Worm (Caenorhabditis elegans) whole organism, mixed stage, embryonic: ENCODE data around the gene smex-1.
A peak's percentile ranks its signal among the peaks of the same experiment; 100 is the strongest.

Experiments used
- M03D4.4 ChIP-seq: sonication (generic microtip); optimal IDR thresholded peaks from 2 replicates; lab custom pipeline; 2017; ENCODE audit warnings: mild to moderate bottlenecking, missing genetic modification characterization, missing compliant biosample characterization
- bed-3 ChIP-seq: fragments of 200-800 bp; sonication (Bioruptor generic); optimal IDR thresholded peaks from 3 replicates; lab custom pipeline; 2018; ENCODE audit warnings: mild to moderate bottlenecking, missing genetic modification characterization, moderate library complexity, missing compliant biosample characterization
- blmp-1 ChIP-seq: fragments of 150-350 bp; optimal IDR thresholded peaks from 2 replicates; lab custom pipeline; 2014; ENCODE audit warnings: missing biosample characterization, missing genetic modification characterization
- ceh-39 ChIP-seq: fragments of 150-350 bp; optimal IDR thresholded peaks from 2 replicates; lab custom pipeline; 2014; ENCODE audit warnings: missing biosample characterization, missing genetic modification characterization
- ceh-43 ChIP-seq: fragments of 200-800 bp; sonication (Bioruptor generic); optimal IDR thresholded peaks from 2 replicates; lab custom pipeline; 2018; ENCODE audit warnings: mild to moderate bottlenecking, missing genetic modification characterization, moderate library complexity, missing compliant biosample characterization
- ceh-83 ChIP-seq: fragments of 200-800 bp; sonication (Bioruptor generic); optimal IDR thresholded peaks from 2 replicates; lab custom pipeline; 2018; ENCODE audit warnings: mild to moderate bottlenecking, missing genetic modification characterization, missing compliant biosample characterization
- ces-1 ChIP-seq: fragments of 150-350 bp; optimal IDR thresholded peaks from 2 replicates; lab custom pipeline; 2014; ENCODE audit warnings: missing biosample characterization, missing genetic modification reagents, missing genetic modification characterization
- cnd-1 ChIP-seq: fragments of 200-800 bp; sonication (Bioruptor generic); optimal IDR thresholded peaks from 2 replicates; lab custom pipeline; 2018; ENCODE audit warnings: mild to moderate bottlenecking, missing genetic modification characterization, missing compliant biosample characterization
- drap-1 ChIP-seq: fragments of 200-800 bp; sonication (Bioruptor generic); optimal IDR thresholded peaks from 3 replicates; lab custom pipeline; 2018; ENCODE audit warnings: mild to moderate bottlenecking, missing genetic modification characterization, missing compliant biosample characterization
- flh-1 ChIP-seq: fragments of 200-800 bp; sonication (Bioruptor generic); optimal IDR thresholded peaks from 2 replicates; lab custom pipeline; 2018; ENCODE audit warnings: mild to moderate bottlenecking, missing genetic modification characterization, moderate library complexity, missing compliant biosample characterization
- ham-2 ChIP-seq: fragments of 200-800 bp; sonication (Bioruptor generic); optimal IDR thresholded peaks from 2 replicates; lab custom pipeline; 2018; ENCODE audit warnings: mild to moderate bottlenecking, missing genetic modification characterization, missing compliant biosample characterization
- hlh-1 ChIP-seq: fragments of 150-350 bp; optimal IDR thresholded peaks from 2 replicates; lab custom pipeline; 2014; ENCODE audit warnings: missing biosample characterization, missing genetic modification reagents, missing genetic modification characterization
- lin-13 ChIP-seq: fragments of 150-350 bp; optimal IDR thresholded peaks from 2 replicates; lab custom pipeline; 2014; ENCODE audit warnings: missing biosample characterization, missing genetic modification characterization
- lin-32 ChIP-seq: fragments of 200-800 bp; sonication (Bioruptor generic); optimal IDR thresholded peaks from 2 replicates; lab custom pipeline; 2018; ENCODE audit warnings: mild to moderate bottlenecking, missing genetic modification characterization, missing compliant biosample characterization
- lsy-2 ChIP-seq: fragments of 150-350 bp; optimal IDR thresholded peaks from 2 replicates; lab custom pipeline; 2014; ENCODE audit warnings: missing biosample characterization, missing genetic modification characterization
- mab-5 ChIP-seq: fragments of 150-350 bp; optimal IDR thresholded peaks from 2 replicates; lab custom pipeline; 2014; ENCODE audit warnings: missing biosample characterization, missing genetic modification characterization
- mep-1 ChIP-seq: fragments of 150-350 bp; optimal IDR thresholded peaks from 2 replicates; lab custom pipeline; 2017; ENCODE audit warnings: missing biosample characterization, missing genetic modification reagents, missing genetic modification characterization, inconsistent platforms
- nhr-12 ChIP-seq: fragments of 150-350 bp; optimal IDR thresholded peaks from 2 replicates; lab custom pipeline; 2014; ENCODE audit warnings: missing biosample characterization, missing genetic modification characterization
- nhr-2 ChIP-seq: fragments of 150-350 bp; optimal IDR thresholded peaks from 2 replicates; lab custom pipeline; 2014; ENCODE audit warnings: missing biosample characterization, missing genetic modification characterization
- nhr-28 ChIP-seq: fragments of 150-350 bp; optimal IDR thresholded peaks from 2 replicates; lab custom pipeline; 2014; ENCODE audit warnings: missing biosample characterization, missing genetic modification characterization
- pha-4 ChIP-seq: fragments of 150-350 bp; optimal IDR thresholded peaks from 2 replicates; lab custom pipeline; 2018; ENCODE audit warnings: missing biosample characterization, missing genetic modification reagents, missing genetic modification characterization
- sem-2 ChIP-seq: fragments of 200-800 bp; sonication (Bioruptor generic); optimal IDR thresholded peaks from 2 replicates; lab custom pipeline; 2018; ENCODE audit warnings: mild to moderate bottlenecking, missing genetic modification characterization, missing compliant biosample characterization
- snpc-4 ChIP-seq: fragments of 150-350 bp; optimal IDR thresholded peaks from 2 replicates; lab custom pipeline; 2014; ENCODE audit warnings: missing biosample characterization, missing genetic modification characterization
- sptf-1 ChIP-seq: sonication (generic microtip); optimal IDR thresholded peaks from 2 replicates; lab custom pipeline; 2017; ENCODE audit warnings: mild to moderate bottlenecking, missing genetic modification characterization, moderate library complexity, missing compliant biosample characterization
- unc-120 ChIP-seq: sonication (generic microtip); optimal IDR thresholded peaks from 2 replicates; lab custom pipeline; 2017; ENCODE audit warnings: missing genetic modification characterization, missing compliant biosample characterization; ENCODE audit not compliant: poor library complexity, severe bottlenecking
- unc-62 ChIP-seq: fragments of 150-350 bp; optimal IDR thresholded peaks from 2 replicates; lab custom pipeline; 2014; ENCODE audit warnings: missing biosample characterization, missing genetic modification reagents, missing genetic modification characterization
- zip-8 ChIP-seq: fragments of 150-350 bp; optimal IDR thresholded peaks from 2 replicates; lab custom pipeline; 2014; ENCODE audit warnings: missing biosample characterization, missing genetic modification characterization
- ztf-11 ChIP-seq: fragments of 150-350 bp; optimal IDR thresholded peaks from 2 replicates; lab custom pipeline; 2014; ENCODE audit warnings: missing biosample characterization, missing genetic modification characterization

Gene smex-1

ce11 chrV:8254973-8255372 is 40.8 kb downstream of the smex-1 start:
- TF ChIP-seq sptf-1 (no peak), zip-8 (tag; lab: Kevin White, UChicago) (peak; percentile 74), blmp-1 (tag; lab: Kevin White, UChicago) (peak; percentile 50)

- TF ChIP-seq snpc-4 (tag; lab: Kevin White, UChicago): no peak
- TF ChIP-seq ces-1: peak; percentile 99
These were observed 41.8 kb downstream of the smex-1 start for ce11 chrV:8253946-8254345.

ce11 chrV:8252532-8252931 is 43.2 kb downstream of the smex-1 start:
- TF ChIP-seq sem-2 (GFP tag; lab: Kevin White, UChicago) (no peak), lin-13 (tag; lab: Kevin White, UChicago) (no peak), hlh-1 (tag; lab: Kevin White, UChicago) (peak; percentile 15), blmp-1 (tag; lab: Kevin White, UChicago) (no peak), pha-4 (tag; lab: Kevin White, UChicago) (no peak), nhr-12 (tag; lab: Kevin White, UChicago) (no peak), cnd-1 (tag; lab: Kevin White, UChicago) (no peak), unc-62 (GFP tag; lab: Kevin White, UChicago) (peak; percentile 84), mab-5 (tag; lab: Kevin White, UChicago) (peak; percentile 53)

ce11 chrV:8251075-8251474 is 44.7 kb downstream of the smex-1 start:
- TF ChIP-seq lin-32 (GFP tag; lab: Kevin White, UChicago): no peak
- TF ChIP-seq zip-8 (tag; lab: Kevin White, UChicago): no peak
- TF ChIP-seq flh-1 (GFP tag; lab: Kevin White, UChicago): no peak
- no peak for TF ChIP-seq nhr-28 (tag; lab: Kevin White, UChicago)
- no peak for TF ChIP-seq ceh-43 (GFP tag; lab: Kevin White, UChicago)
- no peak for TF ChIP-seq ham-2
- TF ChIP-seq sem-2 (GFP tag; lab: Kevin White, UChicago): no peak
- no peak for TF ChIP-seq mab-5 (tag; lab: Kevin White, UChicago)
- no peak for TF ChIP-seq unc-120 (tag; lab: Kevin White, UChicago)
- no peak for TF ChIP-seq bed-3 (GFP tag; lab: Kevin White, UChicago)
- TF ChIP-seq mep-1 (tag; lab: Kevin White, UChicago): no peak
- TF ChIP-seq ces-1: no peak
- TF ChIP-seq nhr-2 (tag; lab: Kevin White, UChicago): no peak
- no peak for TF ChIP-seq snpc-4 (tag; lab: Kevin White, UChicago)
- no peak for TF ChIP-seq nhr-12 (tag; lab: Kevin White, UChicago)
- TF ChIP-seq unc-62 (GFP tag; lab: Kevin White, UChicago): no peak
- TF ChIP-seq lsy-2: no peak
- TF ChIP-seq M03D4.4 (tag; lab: Kevin White, UChicago): no peak

ce11 chrV:8250208-8250607 is 45.6 kb downstream of the smex-1 start, which contains the start of gene C16D9.6:
TSS of gene C16D9.6 (minus strand) at chrV:8250308.
- TF ChIP-seq drap-1 (GFP tag; lab: Kevin White, UChicago): no peak
- TF ChIP-seq lsy-2: no peak
- no peak for TF ChIP-seq ham-2
- no peak for TF ChIP-seq lin-32 (GFP tag; lab: Kevin White, UChicago)
- no peak for TF ChIP-seq sem-2 (GFP tag; lab: Kevin White, UChicago)
- no peak for TF ChIP-seq nhr-2 (tag; lab: Kevin White, UChicago)
- TF ChIP-seq hlh-1 (tag; lab: Kevin White, UChicago): no peak
- TF ChIP-seq bed-3 (GFP tag; lab: Kevin White, UChicago): no peak
- TF ChIP-seq nhr-28 (tag; lab: Kevin White, UChicago): no peak
- TF ChIP-seq pha-4 (tag; lab: Kevin White, UChicago): no peak
- no peak for TF ChIP-seq ceh-39 (tag; lab: Kevin White, UChicago)
- no peak for TF ChIP-seq blmp-1 (tag; lab: Kevin White, UChicago)
- no peak for TF ChIP-seq cnd-1 (tag; lab: Kevin White, UChicago)
- no peak for TF ChIP-seq ceh-83 (GFP tag; lab: Kevin White, UChicago)

ce11 chrV:8247311-8248105 is 48.3 kb downstream of the smex-1 start:
- TF ChIP-seq ztf-11 (tag; lab: Kevin White, UChicago): no peak
- peak; percentile 71 for TF ChIP-seq ceh-83 (GFP tag; lab: Kevin White, UChicago)
- TF ChIP-seq ceh-43 (GFP tag; lab: Kevin White, UChicago): no peak
- TF ChIP-seq hlh-1 (tag; lab: Kevin White, UChicago): peak; percentile 43
